Fruit fly (Drosophila melanogaster) whole organism, embryonic: ENCODE results near the gene Nepl20.

Experiments
- BEAF-32 ChIP-seq: fragments of 200-800 bp; sonication (Bioruptor generic); optimal IDR thresholded peaks from 3 replicates; lab custom pipeline; 2017; ENCODE audit warnings: missing biosample characterization, missing genetic modification characterization, mild to moderate bottlenecking, moderate library complexity, missing genetic modification reagents
- C15 ChIP-seq: fragments of 200-800 bp; sonication (Bioruptor generic); IDR thresholded peaks from 3 replicates; pipeline ENCODE4 v1.3.6; 2022; ENCODE audit warnings: missing biosample characterization, missing genetic modification characterization
- CG10147 ChIP-seq: fragments of 200-800 bp; sonication (Bioruptor generic); optimal IDR thresholded peaks from 2 replicates; lab custom pipeline; 2019; ENCODE audit warnings: missing biosample characterization, mild to moderate bottlenecking, missing genetic modification characterization, moderate library complexity
- CG10462 ChIP-seq: fragments of 200-800 bp; sonication (Bioruptor generic); optimal IDR thresholded peaks from 2 replicates; lab custom pipeline; 2016; ENCODE audit warnings: missing biosample characterization, missing genetic modification characterization
- CG11560 ChIP-seq: fragments of 200-800 bp; sonication (Bioruptor generic); IDR thresholded peaks from 3 replicates; pipeline ENCODE4 v1.3.6; 2022; ENCODE audit warnings: missing biosample characterization, missing genetic modification characterization
- CG12236 ChIP-seq: fragments of 200-800 bp; sonication (Bioruptor generic); optimal IDR thresholded peaks from 2 replicates; lab custom pipeline; 2016; ENCODE audit warnings: missing biosample characterization, missing genetic modification characterization
- CG12942 ChIP-seq: fragments of 200-800 bp; sonication (Bioruptor generic); optimal IDR thresholded peaks from 3 replicates; lab custom pipeline; 2016; ENCODE audit warnings: missing biosample characterization, missing genetic modification characterization
- CG13287 ChIP-seq: fragments of 200-800 bp; sonication (Bioruptor generic); IDR thresholded peaks from 2 replicates; pipeline ENCODE4 v1.3.6; 2022; ENCODE audit warnings: missing biosample characterization, missing genetic modification characterization; ENCODE audit not compliant: partially characterized antibody
- CG13624 ChIP-seq: fragments of 200-800 bp; sonication (Bioruptor generic); optimal IDR thresholded peaks from 2 replicates; lab custom pipeline; 2016; ENCODE audit warnings: missing biosample characterization, missing genetic modification characterization
- CG15479 ChIP-seq: fragments of 200-800 bp; sonication (Bioruptor generic); optimal IDR thresholded peaks from 3 replicates; lab custom pipeline; 2019; ENCODE audit warnings: missing biosample characterization, mild to moderate bottlenecking, missing genetic modification characterization, moderate library complexity
- CG15696 ChIP-seq: fragments of 200-800 bp; sonication (Bioruptor generic); optimal IDR thresholded peaks from 2 replicates; lab custom pipeline; 2019; ENCODE audit warnings: missing biosample characterization, mild to moderate bottlenecking, missing genetic modification characterization, moderate library complexity
- CG1602 ChIP-seq: fragments of 200-800 bp; sonication (Bioruptor generic); optimal IDR thresholded peaks from 3 replicates; lab custom pipeline; 2016; ENCODE audit warnings: missing biosample characterization, missing genetic modification characterization
- CG16779 ChIP-seq: fragments of 200-800 bp; sonication (Bioruptor generic); IDR thresholded peaks from 2 replicates; pipeline ENCODE4 v1.3.6; 2022; ENCODE audit warnings: missing biosample characterization, missing genetic modification characterization
- CG3163 ChIP-seq: fragments of 200-800 bp; sonication (Bioruptor generic); optimal IDR thresholded peaks from 3 replicates; lab custom pipeline; 2016; ENCODE audit warnings: missing biosample characterization, missing genetic modification characterization
- CG3407 ChIP-seq: fragments of 200-800 bp; sonication (Bioruptor generic); optimal IDR thresholded peaks from 2 replicates; lab custom pipeline; 2018; ENCODE audit warnings: missing biosample characterization, mild to moderate bottlenecking, missing genetic modification characterization
- CG6254 ChIP-seq: fragments of 200-800 bp; sonication (Bioruptor generic); optimal IDR thresholded peaks from 3 replicates; lab custom pipeline; 2017; ENCODE audit warnings: mild to moderate bottlenecking, missing biosample characterization, missing genetic modification reagents, missing genetic modification characterization
- CG6765 ChIP-seq: fragments of 200-800 bp; sonication (Bioruptor generic); optimal IDR thresholded peaks from 3 replicates; lab custom pipeline; 2017; ENCODE audit warnings: missing biosample characterization, mild to moderate bottlenecking, missing genetic modification characterization
- CG7271 ChIP-seq: fragments of 200-800 bp; sonication (Bioruptor generic); optimal IDR thresholded peaks from 2 replicates; lab custom pipeline; 2018; ENCODE audit warnings: missing biosample characterization, mild to moderate bottlenecking, missing genetic modification characterization, moderate library complexity
- CG9932 ChIP-seq: fragments of 200-800 bp; sonication (Bioruptor generic); IDR thresholded peaks from 2 replicates; pipeline ENCODE4 v1.3.6; 2022; ENCODE audit warnings: missing biosample characterization, missing genetic modification characterization
- Dip3 ChIP-seq: fragments of 200-800 bp; sonication (Bioruptor generic); optimal IDR thresholded peaks from 3 replicates; lab custom pipeline; 2016; ENCODE audit warnings: missing biosample characterization, missing genetic modification characterization
- Ets65A ChIP-seq: fragments of 200-800 bp; sonication (Bioruptor generic); peaks from one replicate; lab custom pipeline; 2016; ENCODE audit warnings: missing biosample characterization, missing genetic modification characterization
- Ets97D ChIP-seq: fragments of 200-800 bp; sonication (Bioruptor generic); optimal IDR thresholded peaks from 3 replicates; lab custom pipeline; 2016; ENCODE audit warnings: missing biosample characterization, missing genetic modification characterization
- GATAe ChIP-seq: fragments of 200-800 bp; sonication (Bioruptor generic); conservative IDR thresholded peaks from 2 replicates; pipeline ENCODE4 v1.3.6; 2022; ENCODE audit warnings: missing biosample characterization, missing genetic modification characterization
- Optix ChIP-seq: fragments of 200-800 bp; sonication (Bioruptor generic); IDR thresholded peaks from 3 replicates; pipeline ENCODE4 v1.3.6; 2022; ENCODE audit warnings: missing biosample characterization, missing genetic modification characterization
- Poxn ChIP-seq: fragments of 200-800 bp; sonication (Bioruptor generic); IDR thresholded peaks from 2 replicates; pipeline ENCODE4 v1.3.6; 2022; ENCODE audit warnings: missing biosample characterization, missing genetic modification characterization
- Ptx1 ChIP-seq: fragments of 200-800 bp; sonication (Bioruptor generic); IDR thresholded peaks from 2 replicates; pipeline ENCODE4 v1.3.6; 2022; ENCODE audit warnings: missing biosample characterization, missing genetic modification characterization
- Scr ChIP-seq: fragments of 200-800 bp; sonication (Bioruptor generic); IDR thresholded peaks from 2 replicates; pipeline ENCODE4 v1.3.6; 2022; ENCODE audit warnings: missing biosample characterization, missing genetic modification characterization; ENCODE audit not compliant: partially characterized antibody
- Spps ChIP-seq: fragments of 200-800 bp; sonication (Bioruptor generic); optimal IDR thresholded peaks from 2 replicates; lab custom pipeline; 2018; ENCODE audit warnings: missing biosample characterization, mild to moderate bottlenecking, missing genetic modification characterization
- Trl ChIP-seq, 3 experiments: fragments of >200 bp in 2 of 3; fragments of 200-800 bp in 1 of 3; sonication (Bioruptor generic) in 1 of 3; optimal IDR thresholded peaks; 2 replicates in 1 of 3; 3 replicates in 2 of 3; lab custom pipeline; 2016 to 2017; ENCODE audit warnings: missing biosample characterization in 1 of 3, missing genetic modification characterization in 1 of 3
- bsh ChIP-seq, 2 experiments: fragments of 200-800 bp; sonication (Bioruptor generic); optimal IDR thresholded peaks; 2 replicates each; lab custom pipeline; 2017 to 2018; ENCODE audit warnings: mild to moderate bottlenecking in 2 of 2, missing biosample characterization in 2 of 2, missing genetic modification characterization in 2 of 2, moderate library complexity in 1 of 2
- chif ChIP-seq, 2 experiments: fragments of 200-800 bp; sonication (Bioruptor generic); optimal IDR thresholded peaks; 3 replicates each; lab custom pipeline; 2016; ENCODE audit warnings: missing biosample characterization in 2 of 2, missing genetic modification characterization in 2 of 2
- dati ChIP-seq: fragments of 200-800 bp; sonication (Bioruptor generic); IDR thresholded peaks from 2 replicates; pipeline ENCODE4 v1.3.6; 2022; ENCODE audit warnings: missing biosample characterization, missing genetic modification characterization
- dpn ChIP-seq, 2 experiments: fragments of 200-800 bp; sonication (Bioruptor generic); optimal IDR thresholded peaks; 3 replicates each; lab custom pipeline; 2016; ENCODE audit warnings: missing biosample characterization in 2 of 2, missing genetic modification characterization in 2 of 2
- ems ChIP-seq: fragments of 200-800 bp; sonication (Bioruptor generic); optimal IDR thresholded peaks from 3 replicates; lab custom pipeline; 2016; ENCODE audit warnings: missing biosample characterization, missing genetic modification characterization
- grau ChIP-seq: fragments of 200-800 bp; optimal IDR thresholded peaks from 3 replicates; lab custom pipeline; 2019; ENCODE audit warnings: missing biosample characterization, mild to moderate bottlenecking, missing genetic modification characterization, moderate library complexity
- grn ChIP-seq: fragments of 200-800 bp; sonication (Bioruptor generic); optimal IDR thresholded peaks from 3 replicates; lab custom pipeline; 2017; ENCODE audit warnings: missing biosample characterization, missing genetic modification characterization
- gsb ChIP-seq: fragments of 200-800 bp; sonication (Bioruptor generic); IDR thresholded peaks from 2 replicates; pipeline ENCODE4 v1.3.6; 2022; ENCODE audit warnings: missing biosample characterization, missing genetic modification characterization
- hkb ChIP-seq, 2 experiments: fragments of 200-800 bp in 1 of 2; fragments of >200 bp in 1 of 2; sonication (Bioruptor generic) in 1 of 2; IDR thresholded peaks in 1 of 2; optimal IDR thresholded peaks in 1 of 2; 2 replicates each; pipeline versions ENCODE4 v1.3.6 to Lab custom; 2017 to 2022; ENCODE audit warnings: missing biosample characterization in 1 of 2, missing genetic modification characterization in 1 of 2
- mld ChIP-seq: fragments of 200-800 bp; sonication (Bioruptor generic); IDR thresholded peaks from 3 replicates; pipeline ENCODE4 v1.3.6; 2022; ENCODE audit warnings: missing biosample characterization, missing genetic modification characterization; ENCODE audit not compliant: partially characterized antibody
- p53 ChIP-seq: fragments of 200-800 bp; sonication (Bioruptor generic); optimal IDR thresholded peaks from 2 replicates; lab custom pipeline; 2016; ENCODE audit warnings: missing biosample characterization, missing genetic modification characterization
- pfk ChIP-seq: fragments of 200-800 bp; sonication (Bioruptor generic); optimal IDR thresholded peaks from 2 replicates; lab custom pipeline; 2018; ENCODE audit warnings: missing biosample characterization, mild to moderate bottlenecking, missing genetic modification characterization, moderate library complexity
- pho ChIP-seq: fragments of 200-800 bp; sonication (Bioruptor generic); optimal IDR thresholded peaks from 2 replicates; lab custom pipeline; 2016; ENCODE audit warnings: missing biosample characterization, missing genetic modification characterization
- pum ChIP-seq: fragments of 200-800 bp; sonication (Bioruptor generic); optimal IDR thresholded peaks from 2 replicates; lab custom pipeline; 2016; ENCODE audit warnings: missing biosample characterization, missing genetic modification characterization
- sens-2 ChIP-seq: fragments of 200-800 bp; sonication (Bioruptor generic); IDR thresholded peaks from 2 replicates; pipeline ENCODE4 v1.3.6; 2022; ENCODE audit warnings: missing biosample characterization, missing genetic modification characterization
- sim ChIP-seq: fragments of 200-800 bp; sonication (Bioruptor generic); IDR thresholded peaks from 2 replicates; pipeline ENCODE4 v1.3.6; 2022; ENCODE audit warnings: missing biosample characterization, missing genetic modification characterization
- sob ChIP-seq: fragments of 200-800 bp; sonication (Bioruptor generic); IDR thresholded peaks from 2 replicates; pipeline ENCODE4 v1.3.6; 2022; ENCODE audit warnings: missing biosample characterization, missing genetic modification characterization
- stc ChIP-seq: fragments of 200-800 bp; sonication (Bioruptor generic); IDR thresholded peaks from 2 replicates; pipeline ENCODE4 v1.3.6; 2022; ENCODE audit warnings: missing biosample characterization, missing genetic modification characterization
- sug ChIP-seq: fragments of 200-800 bp; optimal IDR thresholded peaks from 2 replicates; lab custom pipeline; 2019; ENCODE audit warnings: missing biosample characterization, mild to moderate bottlenecking, missing genetic modification characterization, moderate library complexity
- tup ChIP-seq: fragments of 200-800 bp; sonication (Bioruptor generic); optimal IDR thresholded peaks from 2 replicates; lab custom pipeline; 2016; ENCODE audit warnings: missing biosample characterization, mild to moderate bottlenecking, missing genetic modification characterization, moderate library complexity

The Nepl20 gene

dm6 chr3R:28904816-28905435 is 24.3 kb downstream of the Nepl20 start (continued):
- peak; percentile 42 for TF ChIP-seq CG3407 (GFP tag; lab: Kevin White, UChicago)
- TF ChIP-seq CG3163 (GFP tag; lab: Kevin White, UChicago) = peak; percentile 58
- peak; percentile 58 for TF ChIP-seq ems (GFP tag; lab: Kevin White, UChicago)
- TF ChIP-seq gsb (GFP tag; lab: Robert Waterston, UW) = peak; percentile 67; the same call in 1 of the 2 replicates
- TF ChIP-seq BEAF-32 (GFP tag; lab: Kevin White, UChicago) = no peak
- peak; percentile 68 for TF ChIP-seq CG11560
- TF ChIP-seq sim (GFP tag; lab: Robert Waterston, UW) = 0 out of 2 replicates have a peak, but pooled peaks have one; percentile 20
- TF ChIP-seq p53 (GFP tag; lab: Kevin White, UChicago) = no peak
- TF ChIP-seq grn (GFP tag; lab: Kevin White, UChicago) = no peak
- peak; percentile 32 for TF ChIP-seq Ets97D
- TF ChIP-seq CG16779 (GFP tag; lab: Robert Waterston, UW) = peak; percentile 77
- TF ChIP-seq Trl (optimal IDR thresholded peaks at IDR 0.05; lab: Kevin White, UChicago) = no peak
- TF ChIP-seq Trl (GFP tag; optimal IDR thresholded peaks at IDR 0.05; lab: Kevin White, UChicago) = peak; percentile 77
- peak; percentile 32 for TF ChIP-seq CG12236 (GFP tag; lab: Kevin White, UChicago)
- TF ChIP-seq sug (tag; lab: Kevin White, UChicago) = peak; percentile 66
- peak; percentile 68 for TF ChIP-seq pum
- TF ChIP-seq CG6254 (GFP tag; lab: Kevin White, UChicago) = no peak
- peak; percentile 84 for TF ChIP-seq sob
- TF ChIP-seq Scr = no peak
- no peak for TF ChIP-seq CG13287 (GFP tag; lab: Robert Waterston, UW)
- no peak for TF ChIP-seq Spps
- no peak for TF ChIP-seq CG15696 (tag; lab: Kevin White, UChicago)
- TF ChIP-seq dpn (GFP tag; optimal IDR thresholded peaks at IDR 0.05; lab: Kevin White, UChicago) = peak; percentile 84 to 88
- peak; percentile 96 for TF ChIP-seq grau (tag; lab: Kevin White, UChicago)
- TF ChIP-seq tup = no peak
- no peak for TF ChIP-seq mld (GFP tag; lab: Robert Waterston, UW)
- no peak for TF ChIP-seq sens-2 (GFP tag; lab: Robert Waterston, UW)
- TF ChIP-seq CG7271 (tag; lab: Kevin White, UChicago) = no peak
- peak; percentile 53 for TF ChIP-seq CG10462 (GFP tag; lab: Kevin White, UChicago)
- TF ChIP-seq CG10147 (GFP tag; lab: Kevin White, UChicago) = peak; percentile 49
- TF ChIP-seq CG6765 (GFP tag; lab: Kevin White, UChicago) = peak; percentile 27
- TF ChIP-seq stc (GFP tag; lab: Robert Waterston, UW) = peak; percentile 75
- TF ChIP-seq Poxn (GFP tag; lab: Robert Waterston, UW) = no peak
- peak in 1 of 2 experiments; percentile 80 for TF ChIP-seq bsh (GFP tag; optimal IDR thresholded peaks at IDR 0.05; lab: Kevin White, UChicago)
- TF ChIP-seq dati (GFP tag; lab: Robert Waterston, UW) = peak; percentile 66
- TF ChIP-seq Ets65A (GFP tag; lab: Kevin White, UChicago) = peak; percentile 96
- TF ChIP-seq hkb (optimal IDR thresholded peaks at IDR 0.05; lab: Kevin White, UChicago) = no peak
- peak; percentile 78 for TF ChIP-seq hkb (GFP tag; IDR thresholded peaks at IDR 0.05; lab: Robert Waterston, UW)
- no peak for TF ChIP-seq CG15479 (GFP tag; lab: Kevin White, UChicago)
- TF ChIP-seq CG12942 (GFP tag; lab: Kevin White, UChicago) = peak; percentile 65
- peak; percentile 85 for TF ChIP-seq Ptx1 (GFP tag; lab: Robert Waterston, UW)
- TF ChIP-seq Dip3 (GFP tag; lab: Kevin White, UChicago) = peak; percentile 82
- peak; percentile 61 for TF ChIP-seq pho (GFP tag; lab: Kevin White, UChicago)
- peak; percentile 42 to 79 for TF ChIP-seq chif (GFP tag; optimal IDR thresholded peaks at IDR 0.05; lab: Kevin White, UChicago)
- TF ChIP-seq CG1602 (GFP tag; lab: Kevin White, UChicago) = peak; percentile 41
- peak; percentile 76; the same call in 2 of the 3 replicates for TF ChIP-seq C15 (GFP tag; lab: Robert Waterston, UW)
- peak; percentile 66; the same call in 2 of the 3 replicates for TF ChIP-seq Optix (GFP tag; lab: Robert Waterston, UW)
- 0 out of 2 replicates have a peak, but pooled peaks have one; percentile 29 for TF ChIP-seq GATAe (GFP tag; lab: Robert Waterston, UW)
- TF ChIP-seq CG13624 (GFP tag; lab: Kevin White, UChicago) = peak; percentile 88
- TF ChIP-seq CG9932 (GFP tag; lab: Robert Waterston, UW) = peak; percentile 94
- no peak for TF ChIP-seq pfk (GFP tag; lab: Kevin White, UChicago)
